Worm (Caenorhabditis elegans) whole organism, late embryonic: ENCODE data around the gene ceh-60.
A peak's percentile ranks its signal among the peaks of the same experiment; 100 is the strongest.

Experiments
- C08G9.2 ChIP-seq: sonication (generic microtip); optimal IDR thresholded peaks from 2 replicates; lab custom pipeline; 2016; ENCODE audit warnings: mild to moderate bottlenecking, missing genetic modification characterization, moderate library complexity, missing compliant biosample characterization
- C38D4.7 ChIP-seq: fragments of 200-800 bp; sonication (Bioruptor generic); optimal IDR thresholded peaks from 2 replicates; lab custom pipeline; 2018; ENCODE audit warnings: mild to moderate bottlenecking, missing genetic modification characterization, moderate library complexity, missing compliant biosample characterization
- T23F11.4 ChIP-seq: fragments of 200-800 bp; sonication (Bioruptor generic); optimal IDR thresholded peaks from 2 replicates; lab custom pipeline; 2018; ENCODE audit warnings: mild to moderate bottlenecking, missing genetic modification characterization, missing compliant biosample characterization
- ama-1 ChIP-seq: fragments of 150-350 bp; optimal IDR thresholded peaks from 2 replicates; lab custom pipeline; 2014
- ceh-14 ChIP-seq: sonication (generic microtip); optimal IDR thresholded peaks from 2 replicates; lab custom pipeline; 2016; ENCODE audit warnings: missing genotype, missing genetic modification characterization, missing compliant biosample characterization
- ceh-19 ChIP-seq: fragments of 200-800 bp; sonication (Bioruptor generic); optimal IDR thresholded peaks from 2 replicates; lab custom pipeline; 2018; ENCODE audit warnings: mild to moderate bottlenecking, missing genetic modification characterization, missing compliant biosample characterization
- ceh-2 ChIP-seq: sonication (generic microtip); optimal IDR thresholded peaks from 2 replicates; lab custom pipeline; 2016; ENCODE audit warnings: missing genotype, missing genetic modification characterization, missing compliant biosample characterization
- ceh-22 ChIP-seq: sonication (generic microtip); optimal IDR thresholded peaks from 2 replicates; lab custom pipeline; 2017; ENCODE audit warnings: missing biosample characterization, missing genetic modification characterization
- ceh-24 ChIP-seq: sonication (generic microtip); optimal IDR thresholded peaks from 2 replicates; lab custom pipeline; 2016; ENCODE audit warnings: mild to moderate bottlenecking, missing genetic modification characterization, missing compliant biosample characterization
- ceh-31 ChIP-seq: sonication (generic microtip); optimal IDR thresholded peaks from 2 replicates; lab custom pipeline; 2016; ENCODE audit warnings: missing genetic modification characterization, missing compliant biosample characterization
- ceh-48 ChIP-seq: sonication (generic microtip); optimal IDR thresholded peaks from 2 replicates; lab custom pipeline; 2016; ENCODE audit warnings: missing genetic modification characterization, inconsistent platforms, missing compliant biosample characterization
- ceh-6 ChIP-seq: fragments of 200-800 bp; sonication (Bioruptor generic); optimal IDR thresholded peaks from 2 replicates; lab custom pipeline; 2018; ENCODE audit warnings: mild to moderate bottlenecking, missing genetic modification characterization, missing compliant biosample characterization
- che-1 ChIP-seq: sonication (generic microtip); optimal IDR thresholded peaks from 2 replicates; lab custom pipeline; 2016; ENCODE audit warnings: mild to moderate bottlenecking, missing genetic modification characterization, missing compliant biosample characterization
- dve-1 ChIP-seq: sonication (generic microtip); optimal IDR thresholded peaks from 2 replicates; lab custom pipeline; 2017; ENCODE audit warnings: antibody characterized with exemption, mild to moderate bottlenecking, missing genetic modification characterization, missing compliant biosample characterization
- elt-2 ChIP-seq: sonication (generic microtip); optimal IDR thresholded peaks from 2 replicates; lab custom pipeline; 2016; ENCODE audit warnings: missing genetic modification reagents, missing genetic modification characterization, missing compliant biosample characterization
- elt-4 ChIP-seq: sonication (generic microtip); optimal IDR thresholded peaks from 2 replicates; lab custom pipeline; 2016; ENCODE audit warnings: missing genetic modification characterization, missing compliant biosample characterization
- fax-1 ChIP-seq: sonication (generic microtip); optimal IDR thresholded peaks from 2 replicates; lab custom pipeline; 2016; ENCODE audit warnings: missing genotype, missing genetic modification characterization, missing compliant biosample characterization
- fkh-10 ChIP-seq: fragments of 150-350 bp; optimal IDR thresholded peaks from 2 replicates; lab custom pipeline; 2014; ENCODE audit warnings: missing biosample characterization, missing genetic modification reagents, missing genetic modification characterization
- hlh-13 ChIP-seq: fragments of 200-800 bp; sonication (Bioruptor generic); optimal IDR thresholded peaks from 2 replicates; lab custom pipeline; 2018; ENCODE audit warnings: mild to moderate bottlenecking, missing genetic modification characterization, missing compliant biosample characterization
- hlh-30 ChIP-seq: sonication (generic microtip); optimal IDR thresholded peaks from 2 replicates; lab custom pipeline; 2017; ENCODE audit warnings: antibody characterized with exemption, missing genetic modification characterization, missing compliant biosample characterization; ENCODE audit not compliant: insufficient read depth
- hlh-6 ChIP-seq: sonication (generic microtip); optimal IDR thresholded peaks from 2 replicates; lab custom pipeline; 2016; ENCODE audit warnings: missing genotype, missing genetic modification characterization, missing compliant biosample characterization
- lim-6 ChIP-seq: sonication (generic microtip); optimal IDR thresholded peaks from 2 replicates; lab custom pipeline; 2016; ENCODE audit warnings: missing genetic modification characterization, missing compliant biosample characterization
- lin-11 ChIP-seq: fragments of 200-800 bp; sonication (Bioruptor generic); optimal IDR thresholded peaks from 2 replicates; lab custom pipeline; 2018; ENCODE audit warnings: mild to moderate bottlenecking, missing genetic modification characterization, missing compliant biosample characterization
- madf-2 ChIP-seq: sonication (generic microtip); optimal IDR thresholded peaks from 2 replicates; lab custom pipeline; 2017; ENCODE audit warnings: missing genetic modification characterization, missing compliant biosample characterization
- nfya-1 ChIP-seq: sonication (generic microtip); optimal IDR thresholded peaks from 2 replicates; lab custom pipeline; 2017; ENCODE audit warnings: missing genetic modification characterization, mild to moderate bottlenecking, missing compliant biosample characterization, antibody characterized with exemption, moderate library complexity
- nhr-232 ChIP-seq: sonication (generic microtip); optimal IDR thresholded peaks from 2 replicates; lab custom pipeline; 2016; ENCODE audit warnings: missing genetic modification characterization, missing compliant biosample characterization
- npax-4 ChIP-seq: sonication (generic microtip); optimal IDR thresholded peaks from 2 replicates; lab custom pipeline; 2016; ENCODE audit warnings: missing genetic modification characterization, missing compliant biosample characterization
- pag-3 ChIP-seq: sonication (generic microtip); optimal IDR thresholded peaks from 2 replicates; lab custom pipeline; 2016; ENCODE audit warnings: missing compliant biosample characterization, missing genetic modification characterization, borderline replicate concordance
- pax-1 ChIP-seq: fragments of 150-350 bp; optimal IDR thresholded peaks from 2 replicates; lab custom pipeline; 2014; ENCODE audit warnings: missing biosample characterization, missing genetic modification characterization
- pha-2 ChIP-seq: sonication (generic microtip); optimal IDR thresholded peaks from 2 replicates; lab custom pipeline; 2017; ENCODE audit warnings: mild to moderate bottlenecking, missing genetic modification characterization, missing compliant biosample characterization
- pha-4 ChIP-seq: fragments of 150-350 bp; optimal IDR thresholded peaks from 2 replicates; lab custom pipeline; 2018; ENCODE audit warnings: missing biosample characterization, missing genetic modification reagents, missing genetic modification characterization
- ref-2 ChIP-seq: sonication (generic microtip); optimal IDR thresholded peaks from 2 replicates; lab custom pipeline; 2016; ENCODE audit warnings: missing genetic modification characterization, missing compliant biosample characterization
- rnt-1 ChIP-seq: sonication (generic microtip); optimal IDR thresholded peaks from 2 replicates; lab custom pipeline; 2016; ENCODE audit warnings: missing genetic modification characterization, missing compliant biosample characterization
- sdc-2 ChIP-seq: sonication (generic microtip); optimal IDR thresholded peaks from 2 replicates; lab custom pipeline; 2016; ENCODE audit warnings: missing genotype, missing genetic modification characterization, missing compliant biosample characterization
- sox-2 ChIP-seq: fragments of 200-800 bp; sonication (Bioruptor generic); IDR thresholded peaks from 2 replicates; pipeline ENCODE4 v1.3.6; 2022; ENCODE audit warnings: missing genetic modification reagents, missing genetic modification characterization, missing compliant biosample characterization
- sox-4 ChIP-seq: sonication (generic microtip); optimal IDR thresholded peaks from 2 replicates; lab custom pipeline; 2017; ENCODE audit warnings: mild to moderate bottlenecking, missing genetic modification characterization, inconsistent platforms, missing compliant biosample characterization
- syd-9 ChIP-seq: sonication (generic microtip); optimal IDR thresholded peaks from 2 replicates; lab custom pipeline; 2016; ENCODE audit warnings: mild to moderate bottlenecking, missing genetic modification characterization, moderate library complexity, missing compliant biosample characterization
- tbx-2 ChIP-seq: sonication (generic microtip); optimal IDR thresholded peaks from 2 replicates; lab custom pipeline; 2016; ENCODE audit warnings: missing genetic modification characterization, missing compliant biosample characterization
- tbx-7 ChIP-seq: sonication (generic microtip); optimal IDR thresholded peaks from 2 replicates; lab custom pipeline; 2016; ENCODE audit warnings: missing genotype, missing genetic modification characterization, missing compliant biosample characterization
- ttx-3 ChIP-seq: sonication (generic microtip); optimal IDR thresholded peaks from 2 replicates; lab custom pipeline; 2016; ENCODE audit warnings: missing genetic modification reagents, missing genetic modification characterization, missing compliant biosample characterization
- unc-3 ChIP-seq, 2 experiments: fragments of 200-800 bp in 1 of 2; sonication (Bioruptor generic) in 1 of 2; sonication (generic microtip) in 1 of 2; conservative IDR thresholded peaks in 1 of 2; optimal IDR thresholded peaks in 1 of 2; 2 replicates each; pipeline versions ENCODE4 v1.3.6 to Lab custom; 2016 to 2022; ENCODE audit warnings: missing compliant biosample characterization in 2 of 2, missing genetic modification characterization in 2 of 2, missing genetic modification reagents in 1 of 2
- unc-55 ChIP-seq: sonication (generic microtip); optimal IDR thresholded peaks from 2 replicates; lab custom pipeline; 2017; ENCODE audit warnings: missing biosample characterization, missing genetic modification reagents, missing genetic modification characterization
- unc-86 ChIP-seq: sonication (generic microtip); optimal IDR thresholded peaks from 2 replicates; lab custom pipeline; 2016; ENCODE audit warnings: missing genetic modification characterization, missing compliant biosample characterization

The ceh-60 gene

ce11 chrX:6533038-6533437 lies 3.1 kb upstream of the ceh-60 start:
- no peak for TF ChIP-seq dve-1
- TF ChIP-seq ref-2 (tag; lab: Kevin White, UChicago), result no peak
- TF ChIP-seq pha-2, result no peak
- no peak for TF ChIP-seq elt-4
- TF ChIP-seq sox-2 (GFP tag; lab: Robert Waterston, UW), result no peak
- TF ChIP-seq lim-6, result no peak
- no peak for TF ChIP-seq ceh-24
- no peak for TF ChIP-seq unc-55 (GFP tag; lab: Kevin White, UChicago)
- TF ChIP-seq lin-11, result no peak
- no peak for TF ChIP-seq madf-2 (tag; lab: Kevin White, UChicago)
- TF ChIP-seq ceh-19, result no peak
- no peak for TF ChIP-seq C38D4.7 (GFP tag; lab: Kevin White, UChicago)
- TF ChIP-seq hlh-13 (GFP tag; lab: Kevin White, UChicago), result no peak
- no peak for TF ChIP-seq T23F11.4
- TF ChIP-seq tbx-2 (tag; lab: Kevin White, UChicago), result no peak
- TF ChIP-seq pax-1, result no peak
- TF ChIP-seq pha-4 (tag; lab: Kevin White, UChicago), result no peak

ce11 chrX:6531896-6532295 lies 1.9 kb upstream of the ceh-60 start:
- TF ChIP-seq ceh-6, result no peak
- TF ChIP-seq sox-4 (tag; lab: Kevin White, UChicago), result no peak
- TF ChIP-seq ceh-48 (tag; lab: Kevin White, UChicago), result no peak
- no peak for TF ChIP-seq elt-4
- no peak for TF ChIP-seq nfya-1 (tag; lab: Kevin White, UChicago)
- no peak for TF ChIP-seq ceh-31
- TF ChIP-seq ceh-24, result no peak
- no peak for TF ChIP-seq dve-1
- TF ChIP-seq tbx-2 (tag; lab: Kevin White, UChicago), result no peak
- no peak for TF ChIP-seq ama-1 (lab: Kevin White, UChicago)
- TF ChIP-seq hlh-13 (GFP tag; lab: Kevin White, UChicago), result no peak
- TF ChIP-seq ref-2 (tag; lab: Kevin White, UChicago), result no peak
- TF ChIP-seq pag-3 (tag; lab: Kevin White, UChicago), result no peak
- TF ChIP-seq pha-4 (tag; lab: Kevin White, UChicago), result no peak
- TF ChIP-seq elt-2 (tag; lab: Kevin White, UChicago), result no peak

ce11 chrX:6530591-6530990 lies 645 bp upstream of the ceh-60 start:
- TF ChIP-seq ceh-14 (tag; lab: Kevin White, UChicago) (no peak), nhr-232 (no peak), ceh-6 (no peak), ceh-2 (tag; lab: Kevin White, UChicago) (no peak), fax-1 (tag; lab: Kevin White, UChicago) (no peak), npax-4 (tag; lab: Kevin White, UChicago) (no peak), ceh-48 (tag; lab: Kevin White, UChicago) (no peak), unc-3 (GFP tag; conservative IDR thresholded peaks at IDR 0.05; lab: Robert Waterston, UW) (no peak), unc-3 (tag; optimal IDR thresholded peaks at IDR 0.05; lab: Kevin White, UChicago) (no peak), fkh-10 (GFP tag; lab: Kevin White, UChicago) (no peak), hlh-13 (GFP tag; lab: Kevin White, UChicago) (no peak)

- TF ChIP-seq rnt-1 (tag; lab: Kevin White, UChicago) (no peak), pha-2 (no peak), tbx-7 (tag; lab: Kevin White, UChicago) (no peak), elt-4 (no peak), hlh-6 (no peak), elt-2 (tag; lab: Kevin White, UChicago) (peak; percentile 73)
Observed at ce11 chrX:6522634-6523070, 7.3 kb downstream of the ceh-60 start.

- TF ChIP-seq ceh-19 (no peak), ceh-22 (no peak), unc-86 (tag; lab: Kevin White, UChicago) (no peak), nhr-232 (no peak), hlh-13 (GFP tag; lab: Kevin White, UChicago) (no peak), syd-9 (tag; lab: Kevin White, UChicago) (no peak), hlh-30 (tag; lab: Kevin White, UChicago) (no peak), C08G9.2 (tag; lab: Kevin White, UChicago) (no peak), ttx-3 (tag; lab: Kevin White, UChicago) (no peak), sdc-2 (tag; lab: Kevin White, UChicago) (no peak), lin-11 (no peak), ref-2 (tag; lab: Kevin White, UChicago) (no peak), sox-2 (GFP tag; lab: Robert Waterston, UW) (no peak), pag-3 (tag; lab: Kevin White, UChicago) (no peak), che-1 (tag; lab: Kevin White, UChicago) (no peak)
Observed at ce11 chrX:6520644-6521043, 9.3 kb downstream of the ceh-60 start.
